Fruit fly (Drosophila melanogaster) whole organism, wandering third instar larva: ENCODE data around the gene MtnA.
A peak's percentile ranks its signal among the peaks of the same experiment; 100 is the strongest.

ENCODE experiments used
- Abd-B ChIP-seq: fragments of >200 bp; optimal IDR thresholded peaks from 2 replicates; lab custom pipeline; 2017; ENCODE audit warnings: missing biosample characterization, missing genetic modification characterization
- CG32264 ChIP-seq: fragments of 200-800 bp; sonication (Bioruptor generic); optimal IDR thresholded peaks from 2 replicates; lab custom pipeline; 2016; ENCODE audit warnings: missing biosample characterization, missing genetic modification characterization
- CG9705 ChIP-seq: fragments of 200-800 bp; sonication (Bioruptor generic); optimal IDR thresholded peaks from 2 replicates; lab custom pipeline; 2018; ENCODE audit warnings: missing biosample characterization, mild to moderate bottlenecking, missing genetic modification characterization
- Dfd ChIP-seq: fragments of >200 bp; optimal IDR thresholded peaks from 2 replicates; lab custom pipeline; 2017; ENCODE audit warnings: missing biosample characterization, missing genetic modification characterization
- Dif ChIP-seq: fragments of 200-275, 200-300 bp; sonication (Bioruptor generic); optimal IDR thresholded peaks from 2 replicates; lab custom pipeline; 2018; ENCODE audit warnings: missing biosample characterization, missing genetic modification characterization; ENCODE audit not compliant: partially characterized antibody
- GATAd ChIP-seq: sonication (Bioruptor generic); optimal IDR thresholded peaks from 2 replicates; lab custom pipeline; 2016; ENCODE audit warnings: missing biosample characterization, missing genetic modification characterization
- Hnf4 ChIP-seq: fragments of 200-800 bp; sonication (Bioruptor generic); optimal IDR thresholded peaks from 2 replicates; lab custom pipeline; 2016; ENCODE audit warnings: missing biosample characterization, mild to moderate bottlenecking, missing genetic modification characterization
- Hr78 ChIP-seq: fragments of >200 bp; optimal IDR thresholded peaks from 2 replicates; lab custom pipeline; 2017; ENCODE audit warnings: missing biosample characterization, missing genetic modification characterization
- Hr83 ChIP-seq: fragments of 200-300 bp; sonication (Bioruptor generic); optimal IDR thresholded peaks from 2 replicates; lab custom pipeline; 2016; ENCODE audit warnings: missing biosample characterization, mild to moderate bottlenecking, missing genetic modification characterization, moderate library complexity; ENCODE audit not compliant: poor library complexity, severe bottlenecking
- Jra ChIP-seq: sonication (Bioruptor generic); optimal IDR thresholded peaks from 2 replicates; lab custom pipeline; 2016; ENCODE audit warnings: missing biosample characterization, missing genetic modification characterization
- Mio ChIP-seq: sonication (Bioruptor generic); optimal IDR thresholded peaks from 2 replicates; lab custom pipeline; 2016; ENCODE audit warnings: missing biosample characterization, missing genetic modification characterization
- Myc ChIP-seq: fragments of >200 bp; optimal IDR thresholded peaks from 2 replicates; lab custom pipeline; 2017
- N ChIP-seq: fragments of >200 bp; optimal IDR thresholded peaks from 2 replicates; lab custom pipeline; 2018; ENCODE audit warnings: missing biosample characterization, missing external identifiers, missing genetic modification characterization
- OdsH ChIP-seq: fragments of 200-800 bp; sonication (Bioruptor generic); optimal IDR thresholded peaks from 2 replicates; lab custom pipeline; 2016; ENCODE audit warnings: missing biosample characterization, mild to moderate bottlenecking, missing genetic modification characterization
- Rel ChIP-seq, 2 experiments: fragments of 200-800 bp; sonication (Bioruptor generic) in 1 of 2; optimal IDR thresholded peaks; 2 replicates in 1 of 2; 3 replicates in 1 of 2; lab custom pipeline; 2016 to 2019; ENCODE audit warnings: mild to moderate bottlenecking in 2 of 2, missing biosample characterization in 2 of 2, missing genetic modification characterization in 2 of 2, moderate library complexity in 1 of 2
- br ChIP-seq: fragments of 200-800 bp; sonication (Bioruptor generic); optimal IDR thresholded peaks from 2 replicates; lab custom pipeline; 2016; ENCODE audit warnings: missing biosample characterization, missing genetic modification characterization
- brk ChIP-seq: fragments of 200-800 bp; sonication (Bioruptor generic); optimal IDR thresholded peaks from 2 replicates; lab custom pipeline; 2016; ENCODE audit warnings: missing biosample characterization, mild to moderate bottlenecking, missing genetic modification characterization
- dl ChIP-seq, 2 experiments: fragments of 175-275, 200-275 bp in 1 of 2; fragments of 200-275 bp in 1 of 2; sonication (Bioruptor generic); optimal IDR thresholded peaks; lab custom pipeline; 2018; ENCODE audit warnings: mild to moderate bottlenecking in 2 of 2, missing biosample characterization in 2 of 2, missing genetic modification characterization in 2 of 2, moderate library complexity in 2 of 2; ENCODE audit not compliant: partially characterized antibody in 2 of 2, insufficient read depth in 1 of 2
- dmrt93B ChIP-seq: fragments of 200-800 bp; sonication (Bioruptor generic); optimal IDR thresholded peaks from 2 replicates; lab custom pipeline; 2018; ENCODE audit warnings: missing biosample characterization, mild to moderate bottlenecking, missing genetic modification characterization
- ey ChIP-seq: fragments of 200-800 bp; sonication (Bioruptor generic); optimal IDR thresholded peaks from 2 replicates; lab custom pipeline; 2016; ENCODE audit warnings: missing biosample characterization, missing genetic modification characterization
- foxo ChIP-seq, 2 experiments: fragments of 200-800 bp; sonication (Bioruptor generic); optimal IDR thresholded peaks; 2 replicates in 1 of 2; 3 replicates in 1 of 2; lab custom pipeline; 2016 to 2017; ENCODE audit warnings: missing biosample characterization in 2 of 2, missing genetic modification characterization in 2 of 2
- jim ChIP-seq: fragments of 175-275, 200-325 bp; sonication (Bioruptor generic); optimal IDR thresholded peaks from 2 replicates; lab custom pipeline; 2016; ENCODE audit warnings: missing biosample characterization, mild to moderate bottlenecking, missing genetic modification characterization
- lola ChIP-seq: fragments of >200 bp; optimal IDR thresholded peaks from 2 replicates; lab custom pipeline; 2017; ENCODE audit warnings: missing biosample characterization, missing genetic modification characterization
- pan ChIP-seq: fragments of >200 bp; optimal IDR thresholded peaks from 2 replicates; lab custom pipeline; 2017
- psq ChIP-seq: fragments of 200-800 bp; sonication (Bioruptor generic); optimal IDR thresholded peaks from 3 replicates; lab custom pipeline; 2017; ENCODE audit warnings: missing biosample characterization, mild to moderate bottlenecking, missing genetic modification characterization, moderate library complexity
- tai ChIP-seq: sonication (Bioruptor generic); optimal IDR thresholded peaks from 2 replicates; lab custom pipeline; 2016; ENCODE audit warnings: missing biosample characterization, missing genetic modification characterization
- woc ChIP-seq: sonication (Bioruptor generic); optimal IDR thresholded peaks from 2 replicates; lab custom pipeline; 2016; ENCODE audit warnings: missing biosample characterization, mild to moderate bottlenecking, missing genetic modification characterization

The MtnA gene

DNA sequence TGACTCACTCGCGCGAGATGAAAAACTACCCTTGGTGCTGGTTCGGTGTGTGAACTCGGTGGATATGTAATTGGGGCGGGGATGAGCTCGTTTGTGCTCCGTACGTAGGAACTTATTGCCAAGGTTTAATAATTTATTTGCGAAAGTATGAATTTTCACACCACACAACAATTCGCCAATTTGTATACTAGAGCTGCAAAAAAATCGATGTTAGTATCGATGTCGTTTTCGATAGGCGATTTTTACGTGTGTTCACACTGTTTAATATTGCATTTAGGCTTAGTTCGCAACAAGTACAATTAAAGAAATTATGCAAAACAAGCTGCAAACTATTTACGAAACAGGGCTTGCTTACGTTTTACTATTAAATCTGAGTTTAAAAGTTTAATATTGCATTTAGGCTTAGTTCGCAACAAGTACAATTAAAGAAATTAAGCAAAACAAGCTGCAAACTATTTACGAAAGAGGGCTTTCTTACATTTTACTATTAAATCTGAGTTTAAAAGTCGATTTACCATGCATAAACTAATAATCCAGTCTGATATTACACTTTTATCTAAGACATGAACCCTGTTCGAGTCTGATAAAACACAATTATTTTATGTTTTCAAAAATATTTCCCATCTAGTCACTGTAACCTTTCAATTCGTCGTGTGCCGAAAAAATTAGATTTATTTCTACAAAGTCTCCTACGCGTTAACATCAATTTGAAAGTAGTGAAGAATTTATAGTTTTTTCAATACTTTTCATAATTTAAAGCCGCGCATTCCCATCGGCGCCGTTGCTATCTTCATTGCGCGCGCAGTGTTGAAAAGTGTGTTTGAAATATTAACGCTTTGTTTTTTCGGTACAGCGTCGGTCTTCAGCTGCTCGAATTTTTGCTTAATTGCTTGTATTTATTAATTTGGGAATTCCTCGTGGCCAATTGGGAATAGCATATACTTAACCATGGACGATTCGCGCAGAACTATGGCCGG, 20.9 kb downstream of the MtnA start, which contains the start of the genes Snap24 and CG8478:
TSS of gene Snap24 (minus strand) at position 196 of the 977 bp plus-strand sequence.
TSS of gene CG8478 (plus strand) at position 696 of the 977 bp plus-strand sequence.
- no peak for TF ChIP-seq Rel (GFP tag; optimal IDR thresholded peaks at IDR 0.05; lab: Kevin White, UChicago)
- TF ChIP-seq Rel (tag; optimal IDR thresholded peaks at IDR 0.05; lab: Kevin White, UChicago): peak; percentile 31
- TF ChIP-seq GATAd (GFP tag; lab: Kevin White, UChicago): no peak
- TF ChIP-seq Jra: peak; percentile 64
- TF ChIP-seq Dfd: no peak
- TF ChIP-seq CG32264 (GFP tag; lab: Kevin White, UChicago): no peak
- no peak for TF ChIP-seq tai
- no peak for TF ChIP-seq dl (GFP tag; optimal IDR thresholded peaks at IDR 0.05; lab: Kevin White, UChicago; ENCODE audit: insufficient read depth in 1 of 2, partially characterized antibody in 2 of 2)
- no peak for TF ChIP-seq Abd-B (GFP tag; lab: Kevin White, UChicago)
- TF ChIP-seq Hnf4 (GFP tag; lab: Kevin White, UChicago): no peak
- TF ChIP-seq Hr78 (GFP tag; lab: Kevin White, UChicago): no peak
- TF ChIP-seq pan: no peak
- peak; percentile 2 for TF ChIP-seq Myc
- peak; percentile 8 for TF ChIP-seq N (GFP tag; lab: Kevin White, UChicago)
- TF ChIP-seq brk: no peak

DNA sequence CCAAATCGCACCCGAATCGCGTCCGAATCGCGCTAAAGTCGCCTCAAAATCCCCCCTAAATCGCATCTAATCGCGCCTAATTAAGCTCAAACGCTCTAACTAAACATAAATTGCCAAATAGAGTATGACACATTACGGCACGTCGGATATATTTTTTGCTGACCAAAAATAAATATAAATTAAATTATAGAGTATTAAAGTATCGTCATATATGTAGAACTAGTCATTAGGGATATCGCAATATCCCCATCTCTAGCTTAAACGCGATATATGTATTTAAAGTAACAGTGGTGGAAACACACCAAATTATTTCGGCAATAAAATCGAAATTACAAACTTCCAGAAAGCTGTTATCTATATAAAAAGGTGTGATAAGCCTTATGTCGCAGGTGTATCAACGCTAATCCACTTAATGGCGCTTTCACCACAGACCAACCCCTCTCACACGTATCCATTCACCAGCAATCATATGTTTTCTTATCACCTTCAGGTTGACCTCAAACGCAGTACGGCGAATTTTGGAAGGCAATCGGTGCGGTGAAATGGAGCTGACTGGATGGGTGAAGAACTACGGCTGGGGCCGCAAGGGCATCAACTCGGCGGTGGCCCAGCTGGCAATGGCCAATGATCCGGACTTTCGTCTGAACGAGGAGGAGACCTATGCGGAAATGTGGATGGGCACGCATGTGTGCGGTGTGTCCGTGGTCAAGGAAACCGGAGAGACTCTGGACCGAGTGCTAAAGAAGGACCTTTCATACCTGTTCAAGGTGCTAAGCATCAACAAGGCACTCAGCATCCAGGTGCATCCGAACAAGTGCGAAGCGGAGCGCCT, 24.6 kb downstream of the MtnA start, which contains the start of gene Mpi:
TSS of gene Mpi (plus strand) at position 263 of the 832 bp plus-strand sequence.
- TF ChIP-seq ey (GFP tag; lab: Kevin White, UChicago): no peak
- no peak for TF ChIP-seq jim (GFP tag; lab: Kevin White, UChicago)
- TF ChIP-seq Myc: peak; percentile 79
- TF ChIP-seq OdsH (GFP tag; lab: Kevin White, UChicago): peak; percentile 20

DNA sequence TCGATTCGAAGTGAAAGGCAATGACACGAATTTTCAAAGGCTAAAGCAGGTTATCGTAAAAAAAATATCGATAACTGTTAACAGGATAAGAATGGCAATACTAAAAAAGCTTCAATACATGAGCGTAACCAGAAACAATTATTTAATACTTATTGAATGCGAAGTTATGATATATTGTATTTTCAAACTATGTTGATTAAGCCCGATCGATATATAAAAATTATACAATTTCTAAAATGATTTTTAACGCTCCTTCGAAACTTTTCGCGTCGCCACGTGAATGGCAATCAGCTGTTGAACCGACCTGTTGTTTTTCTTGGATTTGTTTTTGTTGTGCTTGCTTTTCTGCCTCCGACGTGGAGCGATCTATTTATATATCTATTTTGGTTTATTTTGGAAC, 28.0 kb downstream of the MtnA start, which contains the start of the genes Alg12 and Rpt3R:
TSS of gene Alg12 (plus strand) at position 305 of the 400 bp plus-strand sequence.
TSS of gene Rpt3R (minus strand) at position 324 of the 400 bp plus-strand sequence.
- TF ChIP-seq Myc: peak; percentile 8
- TF ChIP-seq lola (GFP tag; lab: Kevin White, UChicago): no peak

DNA sequence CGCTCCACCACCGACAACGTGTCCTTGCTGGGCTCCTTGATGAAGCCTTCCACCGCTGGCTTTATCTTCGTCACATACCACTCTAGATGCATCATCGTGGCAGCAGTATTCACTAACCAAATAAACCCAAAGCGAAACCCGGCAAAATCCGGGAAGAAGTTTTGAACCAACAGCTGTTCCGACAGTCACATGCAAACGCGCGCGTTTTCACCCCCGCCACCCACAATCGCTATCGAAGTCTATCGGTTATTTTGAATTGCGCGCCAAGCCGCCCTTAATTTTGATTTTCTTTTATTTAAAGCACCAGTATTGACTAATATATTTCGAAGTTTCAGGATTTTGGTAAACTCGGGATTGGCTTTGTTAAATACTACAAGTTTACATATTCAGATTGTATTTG, 29.7 kb downstream of the MtnA start, which contains the start of gene Tti1:
TSS of gene Tti1 (minus strand) at position 200 of the 400 bp plus-strand sequence.
- TF ChIP-seq woc (GFP tag; lab: Kevin White, UChicago) (no peak), psq (no peak), dmrt93B (GFP tag; lab: Kevin White, UChicago) (no peak), ey (GFP tag; lab: Kevin White, UChicago) (no peak), Rel (GFP tag; optimal IDR thresholded peaks at IDR 0.05; lab: Kevin White, UChicago) (no peak), Rel (tag; optimal IDR thresholded peaks at IDR 0.05; lab: Kevin White, UChicago) (no peak), CG9705 (GFP tag; lab: Kevin White, UChicago) (no peak), tai (no peak), OdsH (GFP tag; lab: Kevin White, UChicago) (no peak), Abd-B (GFP tag; lab: Kevin White, UChicago) (no peak), Dif (GFP tag; lab: Kevin White, UChicago) (no peak), Dfd (no peak), Mio (GFP tag; lab: Kevin White, UChicago) (no peak)

DNA sequence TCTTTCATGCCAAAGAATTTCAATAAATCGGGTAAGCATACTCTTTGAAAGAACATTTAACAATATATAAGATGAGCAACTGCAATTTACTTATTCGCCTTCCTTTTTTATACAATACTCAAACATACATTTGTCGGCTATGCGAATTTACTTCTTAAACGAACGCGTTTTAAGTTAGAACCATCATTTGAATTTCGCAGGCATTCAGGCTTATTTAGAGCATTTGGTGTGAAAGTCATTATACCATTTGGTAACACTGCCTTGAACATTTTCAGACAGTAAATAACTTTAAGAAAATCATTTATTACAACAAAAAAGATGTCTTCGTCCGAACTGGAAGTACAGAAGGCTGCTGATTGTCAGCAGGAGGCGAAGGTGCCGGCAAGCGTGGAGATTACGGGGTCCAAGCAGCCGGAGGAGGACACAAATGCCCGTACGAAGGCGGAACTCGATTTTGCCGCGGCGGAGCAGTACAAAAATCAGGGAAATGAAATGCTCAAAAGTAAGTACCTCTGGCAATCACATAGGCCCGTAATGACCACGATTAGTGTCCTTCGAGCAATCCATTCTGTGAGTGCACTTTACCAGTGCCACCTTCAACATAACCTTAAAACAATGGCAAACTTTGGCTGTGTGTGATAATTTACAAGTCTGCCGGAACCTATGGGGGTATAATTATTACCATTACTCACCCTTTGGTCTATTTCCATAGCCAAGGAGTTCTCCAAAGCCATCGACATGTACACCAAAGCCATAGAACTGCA, 36.1 kb downstream of the MtnA start:
- no peak for TF ChIP-seq N (GFP tag; lab: Kevin White, UChicago)

DNA sequence ATGACTTTTGCATAAGTTTGCCTTT, 36.5 kb downstream of the MtnA start, which contains the start of gene PpD3:
TSS of gene PpD3 (plus strand) at position 1 of the 25 bp plus-strand sequence.
- TF ChIP-seq jim (GFP tag; lab: Kevin White, UChicago) (no peak), CG9705 (GFP tag; lab: Kevin White, UChicago) (no peak), Dif (GFP tag; lab: Kevin White, UChicago) (no peak), OdsH (GFP tag; lab: Kevin White, UChicago) (no peak), Jra (no peak), foxo (GFP tag; optimal IDR thresholded peaks at IDR 0.05; lab: Kevin White, UChicago) (no peak), woc (GFP tag; lab: Kevin White, UChicago) (no peak), N (GFP tag; lab: Kevin White, UChicago) (no peak), tai (no peak), Hr83 (GFP tag; lab: Kevin White, UChicago) (no peak), br (GFP tag; lab: Kevin White, UChicago) (no peak)
- TF ChIP-seq, all 38 proteins: peak for 0
